Fruit fly (Drosophila melanogaster) whole organism, embryonic: ENCODE measurements around the gene CG1764.
A peak's percentile ranks its signal among the peaks of the same experiment; 100 is the strongest.

Source experiments
- Adf1 ChIP-seq: fragments of 200-800 bp; sonication (Bioruptor generic); IDR thresholded peaks from 2 replicates; pipeline ENCODE4 v1.3.6; 2022; ENCODE audit warnings: missing biosample characterization, missing genetic modification characterization
- Atf3 ChIP-seq: fragments of 200-800 bp; sonication (Bioruptor generic); optimal IDR thresholded peaks from 3 replicates; lab custom pipeline; 2016; ENCODE audit warnings: missing biosample characterization, missing genetic modification characterization
- C15 ChIP-seq: fragments of 200-800 bp; sonication (Bioruptor generic); IDR thresholded peaks from 3 replicates; pipeline ENCODE4 v1.3.6; 2022; ENCODE audit warnings: missing biosample characterization, missing genetic modification characterization
- CG10565 ChIP-seq: fragments of 200-800 bp; sonication (Bioruptor generic); optimal IDR thresholded peaks from 3 replicates; lab custom pipeline; 2016; ENCODE audit warnings: missing biosample characterization, mild to moderate bottlenecking, missing genetic modification characterization
- CG11093 ChIP-seq: fragments of 200-800 bp; sonication (Bioruptor generic); IDR thresholded peaks from 3 replicates; pipeline ENCODE4 v1.3.6; 2022; ENCODE audit warnings: missing biosample characterization, missing genetic modification characterization
- CG12391 ChIP-seq: fragments of 200-800 bp; sonication (Bioruptor generic); optimal IDR thresholded peaks from 3 replicates; lab custom pipeline; 2018; ENCODE audit warnings: missing biosample characterization, mild to moderate bottlenecking, missing genetic modification characterization, moderate library complexity
- CG13296 ChIP-seq: fragments of 200-800 bp; sonication (Bioruptor generic); optimal IDR thresholded peaks from 3 replicates; lab custom pipeline; 2018; ENCODE audit warnings: missing biosample characterization, mild to moderate bottlenecking, missing genetic modification characterization
- CG14860 ChIP-seq: fragments of 200-800 bp; sonication (Bioruptor generic); IDR thresholded peaks from 3 replicates; pipeline ENCODE4 v1.3.6; 2022; ENCODE audit warnings: missing biosample characterization, missing genetic modification characterization; ENCODE audit not compliant: partially characterized antibody
- CG16815 ChIP-seq: fragments of 200-800 bp; sonication (Bioruptor generic); optimal IDR thresholded peaks from 3 replicates; lab custom pipeline; 2017; ENCODE audit warnings: missing biosample characterization, mild to moderate bottlenecking, missing genetic modification characterization
- CG18262 ChIP-seq: fragments of 200-800 bp; optimal IDR thresholded peaks from 3 replicates; lab custom pipeline; 2019; ENCODE audit warnings: missing biosample characterization, mild to moderate bottlenecking, missing genetic modification characterization, moderate library complexity
- CG1832 ChIP-seq: fragments of 200-800 bp; sonication (Bioruptor generic); optimal IDR thresholded peaks from 2 replicates; lab custom pipeline; 2017; ENCODE audit warnings: missing biosample characterization, mild to moderate bottlenecking, missing genetic modification characterization, inconsistent platforms
- CG33557 ChIP-seq: fragments of 200-800 bp; sonication (Bioruptor generic); optimal IDR thresholded peaks from 2 replicates; lab custom pipeline; 2019; ENCODE audit warnings: missing biosample characterization, mild to moderate bottlenecking, missing genetic modification characterization, moderate library complexity
- CG3726 ChIP-seq: fragments of 200-800 bp; sonication (Bioruptor generic); IDR thresholded peaks from 3 replicates; pipeline ENCODE4, ENCODE4 v1.3.6; 2022; ENCODE audit warnings: missing biosample characterization, missing genetic modification characterization
- CG43689 ChIP-seq: fragments of 200-800 bp; sonication (Bioruptor generic); IDR thresholded peaks from 2 replicates; pipeline ENCODE4 v1.3.6; 2022; ENCODE audit warnings: missing biosample characterization, missing genetic modification characterization
- CG6254 ChIP-seq: fragments of 200-800 bp; sonication (Bioruptor generic); optimal IDR thresholded peaks from 3 replicates; lab custom pipeline; 2017; ENCODE audit warnings: mild to moderate bottlenecking, missing biosample characterization, missing genetic modification reagents, missing genetic modification characterization
- CG8388 ChIP-seq: fragments of 200-800 bp; sonication (Bioruptor generic); optimal IDR thresholded peaks from 2 replicates; lab custom pipeline; 2019; ENCODE audit warnings: missing biosample characterization, mild to moderate bottlenecking, missing genetic modification characterization, moderate library complexity
- Fer3 ChIP-seq: fragments of 200-800 bp; sonication (Bioruptor generic); optimal IDR thresholded peaks from 2 replicates; lab custom pipeline; 2018; ENCODE audit warnings: missing biosample characterization, mild to moderate bottlenecking, missing genetic modification characterization, moderate library complexity
- HLHmδ ChIP-seq: fragments of 200-800 bp; sonication (Bioruptor generic); optimal IDR thresholded peaks from 2 replicates; lab custom pipeline; 2018; ENCODE audit warnings: missing biosample characterization, mild to moderate bottlenecking, missing genetic modification characterization, moderate library complexity
- MBD-R2 ChIP-seq: fragments of 200-800 bp; sonication (Bioruptor generic); IDR thresholded peaks from 2 replicates; pipeline ENCODE4 v1.3.6; 2022; ENCODE audit warnings: missing biosample characterization, missing genetic modification characterization
- MTF-1 ChIP-seq: fragments of 200-800 bp; sonication (Bioruptor generic); optimal IDR thresholded peaks from 2 replicates; lab custom pipeline; 2018; ENCODE audit warnings: missing biosample characterization, mild to moderate bottlenecking, missing genetic modification characterization, borderline replicate concordance
- Meics ChIP-seq: fragments of 200-800 bp; sonication (Bioruptor generic); optimal IDR thresholded peaks from 2 replicates; lab custom pipeline; 2017; ENCODE audit warnings: missing biosample characterization, mild to moderate bottlenecking, missing genetic modification characterization
- Nf-YB ChIP-seq: fragments of 200-800 bp; sonication (Bioruptor generic); optimal IDR thresholded peaks from 3 replicates; lab custom pipeline; 2019; ENCODE audit warnings: missing biosample characterization, mild to moderate bottlenecking, missing genetic modification characterization, moderate library complexity
- Nf-YC ChIP-seq: fragments of 200-800 bp; optimal IDR thresholded peaks from 3 replicates; lab custom pipeline; 2019; ENCODE audit warnings: missing biosample characterization, mild to moderate bottlenecking, missing genetic modification characterization, moderate library complexity
- Sin3A ChIP-seq: fragments of >200 bp; optimal IDR thresholded peaks from 2 replicates; lab custom pipeline; 2018
- Sox100B ChIP-seq: fragments of 200-800 bp; sonication (Bioruptor generic); optimal IDR thresholded peaks from 3 replicates; lab custom pipeline; 2018; ENCODE audit warnings: missing biosample characterization, mild to moderate bottlenecking, missing genetic modification characterization
- Xbp1 ChIP-seq: fragments of 200-800 bp; sonication (Bioruptor generic); optimal IDR thresholded peaks from 3 replicates; lab custom pipeline; 2016; ENCODE audit warnings: missing biosample characterization, mild to moderate bottlenecking, missing genetic modification characterization
- ci ChIP-seq: fragments of 200-800 bp; sonication (Bioruptor generic); IDR thresholded peaks from 3 replicates; pipeline ENCODE4 v1.3.6; 2022; ENCODE audit warnings: missing biosample characterization, missing genetic modification characterization
- corto ChIP-seq: fragments of 200-800 bp; sonication (Bioruptor generic); optimal IDR thresholded peaks from 2 replicates; lab custom pipeline; 2016; ENCODE audit warnings: missing biosample characterization, mild to moderate bottlenecking, missing genetic modification characterization, moderate library complexity
- emc ChIP-seq: fragments of 200-800 bp; sonication (Bioruptor generic); optimal IDR thresholded peaks from 2 replicates; lab custom pipeline; 2016; ENCODE audit warnings: missing biosample characterization, missing genetic modification characterization
- en ChIP-seq: fragments of 200-800 bp; sonication (Bioruptor generic); optimal IDR thresholded peaks from 2 replicates; lab custom pipeline; 2016; ENCODE audit warnings: missing biosample characterization, missing genetic modification characterization
- fd3F ChIP-seq: fragments of 200-800 bp; sonication (Bioruptor generic); optimal IDR thresholded peaks from 2 replicates; lab custom pipeline; 2018; ENCODE audit warnings: missing biosample characterization, mild to moderate bottlenecking, missing genetic modification characterization, moderate library complexity
- gt ChIP-seq: fragments of 200-800 bp; sonication (Bioruptor generic); IDR thresholded peaks from 2 replicates; pipeline ENCODE4 v1.3.6; 2022; ENCODE audit warnings: missing biosample characterization, missing genetic modification characterization
- jing ChIP-seq: fragments of 200-800 bp; sonication (Bioruptor generic); optimal IDR thresholded peaks from 2 replicates; lab custom pipeline; 2018; ENCODE audit warnings: missing biosample characterization, mild to moderate bottlenecking, missing genetic modification characterization
- kay ChIP-seq: fragments of 200-800 bp; sonication (Bioruptor generic); optimal IDR thresholded peaks from 2 replicates; lab custom pipeline; 2016; ENCODE audit warnings: missing biosample characterization, missing genetic modification characterization
- lbe ChIP-seq: fragments of 200-800 bp; sonication (Bioruptor generic); optimal IDR thresholded peaks from 2 replicates; lab custom pipeline; 2016; ENCODE audit warnings: missing biosample characterization, mild to moderate bottlenecking, missing genetic modification characterization
- mam ChIP-seq: fragments of 200-800 bp; sonication (Bioruptor generic); optimal IDR thresholded peaks from 3 replicates; lab custom pipeline; 2016; ENCODE audit warnings: missing biosample characterization, missing genetic modification characterization
- mld ChIP-seq: fragments of 200-800 bp; sonication (Bioruptor generic); IDR thresholded peaks from 3 replicates; pipeline ENCODE4 v1.3.6; 2022; ENCODE audit warnings: missing biosample characterization, missing genetic modification characterization; ENCODE audit not compliant: partially characterized antibody
- nmo ChIP-seq: fragments of 200-800 bp; sonication (Bioruptor generic); optimal IDR thresholded peaks from 2 replicates; lab custom pipeline; 2018; ENCODE audit warnings: missing biosample characterization, mild to moderate bottlenecking, missing genetic modification characterization, moderate library complexity
- nom ChIP-seq: fragments of 200-800 bp; sonication (Bioruptor generic); optimal IDR thresholded peaks from 2 replicates; lab custom pipeline; 2017; ENCODE audit warnings: missing biosample characterization, missing genetic modification characterization, mild to moderate bottlenecking, moderate library complexity, missing genetic modification reagents
- p53 ChIP-seq: fragments of 200-800 bp; sonication (Bioruptor generic); optimal IDR thresholded peaks from 2 replicates; lab custom pipeline; 2016; ENCODE audit warnings: missing biosample characterization, missing genetic modification characterization
- phol ChIP-seq: fragments of 200-800 bp; sonication (Bioruptor generic); optimal IDR thresholded peaks from 3 replicates; lab custom pipeline; 2018; ENCODE audit warnings: missing biosample characterization, mild to moderate bottlenecking, missing genetic modification characterization, moderate library complexity
- ranshi ChIP-seq: fragments of 200-800 bp; sonication (Bioruptor generic); IDR thresholded peaks from 2 replicates; pipeline ENCODE4 v1.3.6; 2022; ENCODE audit warnings: missing biosample characterization, missing genetic modification characterization
- salm ChIP-seq: fragments of 200-800 bp; sonication (Bioruptor generic); optimal IDR thresholded peaks from 2 replicates; lab custom pipeline; 2018; ENCODE audit warnings: missing biosample characterization, mild to moderate bottlenecking, missing genetic modification characterization
- slp2 ChIP-seq: fragments of 200-800 bp; sonication (Bioruptor generic); optimal IDR thresholded peaks from 2 replicates; lab custom pipeline; 2016; ENCODE audit warnings: missing biosample characterization, missing genetic modification characterization
- so ChIP-seq: fragments of 200-800 bp; sonication (Bioruptor generic); IDR thresholded peaks from 3 replicates; pipeline ENCODE4 v1.3.6; 2022; ENCODE audit warnings: missing biosample characterization, missing genetic modification characterization
- ssp ChIP-seq: fragments of 200-800 bp; sonication (Bioruptor generic); IDR thresholded peaks from 2 replicates; pipeline ENCODE4 v1.3.6; 2022; ENCODE audit warnings: missing biosample characterization, missing genetic modification characterization
- tio ChIP-seq: fragments of 200-800 bp; sonication (Bioruptor generic); optimal IDR thresholded peaks from 2 replicates; lab custom pipeline; 2017; ENCODE audit warnings: missing biosample characterization, missing genetic modification characterization, inconsistent platforms
- trem ChIP-seq: fragments of 200-800 bp; optimal IDR thresholded peaks from 3 replicates; lab custom pipeline; 2019; ENCODE audit warnings: missing biosample characterization, mild to moderate bottlenecking, missing genetic modification characterization, moderate library complexity
- vvl ChIP-seq: fragments of 200-800 bp; sonication (Bioruptor generic); IDR thresholded peaks from 2 replicates; pipeline ENCODE4 v1.3.6; 2022; ENCODE audit warnings: missing biosample characterization, missing genetic modification characterization
- zen2 ChIP-seq: fragments of 200-800 bp; sonication (Bioruptor generic); IDR thresholded peaks from 3 replicates; pipeline ENCODE4 v1.3.6; 2022; ENCODE audit warnings: missing biosample characterization, missing genetic modification characterization; ENCODE audit not compliant: partially characterized antibody
- zfh2 ChIP-seq: fragments of 200-800 bp; sonication (Bioruptor generic); optimal IDR thresholded peaks from 2 replicates; lab custom pipeline; 2016; ENCODE audit warnings: missing biosample characterization, missing genetic modification characterization

The CG1764 gene

dm6 chrX:13275139-13275538, 27.1 kb downstream of the CG1764 start (continued):
- TF ChIP-seq slp2 (GFP tag; lab: Kevin White, UChicago) = no peak
- 0 out of 2 replicates have a peak, but pooled peaks have one; percentile 30 for TF ChIP-seq ranshi (GFP tag; lab: Robert Waterston, UW)
- no peak for TF ChIP-seq CG10565 (GFP tag; lab: Kevin White, UChicago)
- no peak for TF ChIP-seq CG43689 (GFP tag; lab: Robert Waterston, UW)
- TF ChIP-seq MTF-1 (GFP tag; lab: Kevin White, UChicago) = no peak
- TF ChIP-seq zen2 (GFP tag; lab: Robert Waterston, UW) = no peak
- TF ChIP-seq Fer3 (tag; lab: Kevin White, UChicago) = peak; percentile 32
- TF ChIP-seq p53 (GFP tag; lab: Kevin White, UChicago) = no peak
- no peak for TF ChIP-seq en (GFP tag; lab: Kevin White, UChicago)
- TF ChIP-seq fd3F (GFP tag; lab: Kevin White, UChicago) = peak; percentile 20
- no peak for TF ChIP-seq MBD-R2 (GFP tag; lab: Robert Waterston, UW)
- TF ChIP-seq HLHmδ (GFP tag; lab: Kevin White, UChicago) = no peak
- no peak for TF ChIP-seq ssp (GFP tag; lab: Robert Waterston, UW)
- no peak for TF ChIP-seq corto (GFP tag; lab: Kevin White, UChicago)
- no peak for TF ChIP-seq kay
- no peak; the same call in 1 of the 2 replicates for TF ChIP-seq Adf1 (GFP tag; lab: Robert Waterston, UW)
- peak; percentile 71 for TF ChIP-seq phol (tag; lab: Kevin White, UChicago)
- peak; percentile 69 for TF ChIP-seq CG18262 (tag; lab: Kevin White, UChicago)
- no peak for TF ChIP-seq CG3726 (GFP tag; lab: Robert Waterston, UW)
- TF ChIP-seq lbe = no peak
- TF ChIP-seq CG6254 = no peak
- TF ChIP-seq trem = peak; percentile 18
- no peak for TF ChIP-seq salm (tag; lab: Kevin White, UChicago)
- TF ChIP-seq vvl (GFP tag; lab: Robert Waterston, UW) = peak; percentile 48
- TF ChIP-seq Atf3 (GFP tag; lab: Kevin White, UChicago) = no peak
- TF ChIP-seq CG1832 (GFP tag; lab: Kevin White, UChicago) = no peak
- TF ChIP-seq C15 (GFP tag; lab: Robert Waterston, UW) = no peak
- no peak for TF ChIP-seq zfh2 (GFP tag; lab: Kevin White, UChicago)
- TF ChIP-seq mam (GFP tag; lab: Kevin White, UChicago) = no peak
- no peak for TF ChIP-seq CG14860
- TF ChIP-seq CG13296 = peak; percentile 43
- peak; percentile 48 for TF ChIP-seq nom (GFP tag; lab: Kevin White, UChicago)
- TF ChIP-seq CG8388 = peak; percentile 48
- peak; percentile 39 for TF ChIP-seq Xbp1
- no peak for TF ChIP-seq mld
- no peak for TF ChIP-seq jing (GFP tag; lab: Kevin White, UChicago)
- TF ChIP-seq tio (GFP tag; lab: Kevin White, UChicago) = peak; percentile 38
- TF ChIP-seq Sin3A = no peak
- no peak for TF ChIP-seq emc (GFP tag; lab: Kevin White, UChicago)
- TF ChIP-seq Nf-YB = peak; percentile 3
- TF ChIP-seq ci (GFP tag; lab: Robert Waterston, UW) = 0 out of 3 replicates have a peak, but pooled peaks have one; percentile 14
- no peak for TF ChIP-seq so (GFP tag; lab: Robert Waterston, UW)
- TF ChIP-seq gt (GFP tag; lab: Robert Waterston, UW) = no peak
- TF ChIP-seq CG16815 = peak; percentile 32
- peak; percentile 58 for TF ChIP-seq CG12391
- TF ChIP-seq nmo (GFP tag; lab: Kevin White, UChicago) = peak; percentile 56
- TF ChIP-seq CG33557 (GFP tag; lab: Kevin White, UChicago) = peak; percentile 4
- TF ChIP-seq Sox100B (GFP tag; lab: Kevin White, UChicago) = peak; percentile 69
- no peak for TF ChIP-seq CG11093 (GFP tag; lab: Robert Waterston, UW)
- peak; percentile 67 for TF ChIP-seq Meics (GFP tag; lab: Kevin White, UChicago)
- peak; percentile 47 for TF ChIP-seq Nf-YC (tag; lab: Kevin White, UChicago)
